Fruit fly (Drosophila melanogaster) whole organism, embryonic: ENCODE measurements around the gene CG32298.

Experiments
- Bgb ChIP-seq: fragments of 200-800 bp; sonication (Bioruptor generic); IDR thresholded peaks from 2 replicates; pipeline ENCODE4 v1.3.6; 2022; ENCODE audit warnings: missing biosample characterization, missing genetic modification characterization; ENCODE audit not compliant: partially characterized antibody
- CG10147 ChIP-seq: fragments of 200-800 bp; sonication (Bioruptor generic); optimal IDR thresholded peaks from 2 replicates; lab custom pipeline; 2019; ENCODE audit warnings: missing biosample characterization, mild to moderate bottlenecking, missing genetic modification characterization, moderate library complexity
- CG1233 ChIP-seq: fragments of 200-800 bp; sonication (Bioruptor generic); optimal IDR thresholded peaks from 4 replicates; lab custom pipeline; 2018; ENCODE audit warnings: missing biosample characterization, mild to moderate bottlenecking, missing genetic modification characterization
- CG14050 ChIP-seq: fragments of 200-800 bp; sonication (Bioruptor generic); IDR thresholded peaks from 3 replicates; pipeline ENCODE4 v1.3.6; 2022; ENCODE audit warnings: missing biosample characterization, missing genetic modification characterization
- CG16863 ChIP-seq: fragments of 200-800 bp; sonication (Bioruptor generic); optimal IDR thresholded peaks from 3 replicates; lab custom pipeline; 2016; ENCODE audit warnings: missing biosample characterization, missing genetic modification characterization
- CG17385 ChIP-seq: fragments of 200-800 bp; sonication (Bioruptor generic); optimal IDR thresholded peaks from 3 replicates; lab custom pipeline; 2018; ENCODE audit warnings: missing biosample characterization, mild to moderate bottlenecking, missing genetic modification characterization
- CG17829 ChIP-seq: fragments of 200-800 bp; optimal IDR thresholded peaks from 2 replicates; lab custom pipeline; 2019; ENCODE audit warnings: missing biosample characterization, mild to moderate bottlenecking, missing genetic modification characterization, moderate library complexity
- CG18011 ChIP-seq: fragments of 200-800 bp; sonication (Bioruptor generic); optimal IDR thresholded peaks from 2 replicates; lab custom pipeline; 2017; ENCODE audit warnings: missing biosample characterization, missing genetic modification characterization, mild to moderate bottlenecking, moderate library complexity, missing genotype
- CG18599 ChIP-seq: fragments of 200-800 bp; sonication (Bioruptor generic); optimal IDR thresholded peaks from 3 replicates; lab custom pipeline; 2017; ENCODE audit warnings: missing biosample characterization, missing genetic modification characterization, mild to moderate bottlenecking, moderate library complexity, missing genetic modification reagents
- CG18619 ChIP-seq: fragments of 200-800 bp; sonication (Bioruptor generic); optimal IDR thresholded peaks from 3 replicates; lab custom pipeline; 2017; ENCODE audit warnings: missing biosample characterization, mild to moderate bottlenecking, missing genetic modification characterization
- CG2120 ChIP-seq: fragments of 200-800 bp; sonication (Bioruptor generic); optimal IDR thresholded peaks from 3 replicates; lab custom pipeline; 2016; ENCODE audit warnings: missing biosample characterization, missing genetic modification characterization
- CG3163 ChIP-seq: fragments of 200-800 bp; sonication (Bioruptor generic); optimal IDR thresholded peaks from 3 replicates; lab custom pipeline; 2016; ENCODE audit warnings: missing biosample characterization, missing genetic modification characterization
- CG34422 ChIP-seq: fragments of 200-800 bp; sonication (Bioruptor generic); IDR thresholded peaks from 3 replicates; pipeline ENCODE4 v1.3.6; 2022; ENCODE audit warnings: missing biosample characterization, missing genetic modification characterization
- CG4282 ChIP-seq: fragments of 200-800 bp; sonication (Bioruptor generic); optimal IDR thresholded peaks from 2 replicates; lab custom pipeline; 2016; ENCODE audit warnings: missing biosample characterization, missing genetic modification characterization
- CG4424 ChIP-seq: fragments of 200-800 bp; sonication (Bioruptor generic); optimal IDR thresholded peaks from 3 replicates; lab custom pipeline; 2016; ENCODE audit warnings: missing biosample characterization, missing genetic modification characterization
- CG4617 ChIP-seq: fragments of 200-800 bp; sonication (Bioruptor generic); optimal IDR thresholded peaks from 3 replicates; lab custom pipeline; 2016; ENCODE audit warnings: missing biosample characterization, missing genetic modification characterization, borderline replicate concordance
- CG4730 ChIP-seq: fragments of 200-800 bp; sonication (Bioruptor generic); IDR thresholded peaks from 2 replicates; pipeline ENCODE4 v1.3.6; 2022; ENCODE audit warnings: missing biosample characterization, missing genetic modification characterization
- CG6689 ChIP-seq: fragments of 200-800 bp; sonication (Bioruptor generic); IDR thresholded peaks from 2 replicates; pipeline ENCODE4 v1.3.6; 2022; ENCODE audit warnings: missing biosample characterization, missing genetic modification characterization
- CG7987 ChIP-seq: fragments of 200-800 bp; sonication (Bioruptor generic); optimal IDR thresholded peaks from 2 replicates; lab custom pipeline; 2018; ENCODE audit warnings: missing biosample characterization, mild to moderate bottlenecking, missing genetic modification characterization, moderate library complexity
- CG8089 ChIP-seq: fragments of 200-800 bp; sonication (Bioruptor generic); optimal IDR thresholded peaks from 3 replicates; lab custom pipeline; 2016; ENCODE audit warnings: missing biosample characterization, missing genetic modification characterization
- CG8281 ChIP-seq: fragments of 200-800 bp; sonication (Bioruptor generic); optimal IDR thresholded peaks from 2 replicates; lab custom pipeline; 2018; ENCODE audit warnings: missing biosample characterization, mild to moderate bottlenecking, missing genetic modification characterization, moderate library complexity
- D ChIP-seq, 2 experiments: fragments of 200-800 bp in 1 of 2; fragments of >200 bp in 1 of 2; sonication (Bioruptor generic) in 1 of 2; optimal IDR thresholded peaks; 2 replicates in 1 of 2; 3 replicates in 1 of 2; lab custom pipeline; 2017; ENCODE audit warnings: mild to moderate bottlenecking in 1 of 2, missing biosample characterization in 1 of 2, missing genetic modification characterization in 1 of 2, missing genetic modification reagents in 1 of 2
- Fer1 ChIP-seq: fragments of 200-800 bp; sonication (Bioruptor generic); optimal IDR thresholded peaks from 2 replicates; lab custom pipeline; 2017; ENCODE audit warnings: missing biosample characterization, mild to moderate bottlenecking, missing genetic modification characterization
- Lhr ChIP-seq: fragments of 200-800 bp; sonication (Bioruptor generic); optimal IDR thresholded peaks from 3 replicates; lab custom pipeline; 2017; ENCODE audit warnings: mild to moderate bottlenecking, missing biosample characterization, missing genetic modification reagents, missing genetic modification characterization
- Med ChIP-seq: fragments of 200-800 bp; sonication (Bioruptor generic); peaks from one replicate; lab custom pipeline; 2016; ENCODE audit warnings: missing biosample characterization, missing genetic modification characterization, mild to moderate bottlenecking, inconsistent platforms, moderate library complexity
- Neu2 ChIP-seq: fragments of 200-800 bp; sonication (Bioruptor generic); optimal IDR thresholded peaks from 3 replicates; lab custom pipeline; 2016; ENCODE audit warnings: missing biosample characterization, missing genetic modification characterization, borderline replicate concordance
- Opbp ChIP-seq: fragments of 200-800 bp; sonication (Bioruptor generic); IDR thresholded peaks from 3 replicates; pipeline ENCODE4 v1.3.6; 2022; ENCODE audit warnings: missing biosample characterization, missing genetic modification characterization; ENCODE audit not compliant: partially characterized antibody
- Sry-δ ChIP-seq: fragments of 200-800 bp; sonication (Bioruptor generic); optimal IDR thresholded peaks from 2 replicates; lab custom pipeline; 2016; ENCODE audit warnings: missing biosample characterization, missing genetic modification characterization
- Usf ChIP-seq: fragments of 200-800 bp; sonication (Bioruptor generic); optimal IDR thresholded peaks from 2 replicates; lab custom pipeline; 2017; ENCODE audit warnings: missing genotype, missing biosample characterization, missing genetic modification characterization
- Xbp1 ChIP-seq: fragments of 200-800 bp; sonication (Bioruptor generic); optimal IDR thresholded peaks from 3 replicates; lab custom pipeline; 2016; ENCODE audit warnings: missing biosample characterization, mild to moderate bottlenecking, missing genetic modification characterization
- ab ChIP-seq: fragments of 200-800 bp; sonication (Bioruptor generic); optimal IDR thresholded peaks from 2 replicates; lab custom pipeline; 2016; ENCODE audit warnings: missing biosample characterization, missing genetic modification characterization
- amos ChIP-seq: fragments of 200-800 bp; sonication (Bioruptor generic); IDR thresholded peaks from 2 replicates; pipeline ENCODE4 v1.3.6; 2022; ENCODE audit warnings: missing biosample characterization, missing genetic modification characterization; ENCODE audit not compliant: partially characterized antibody
- ato ChIP-seq: fragments of 200-800 bp; sonication (Bioruptor generic); IDR thresholded peaks from 2 replicates; pipeline ENCODE4 v1.3.6; 2022; ENCODE audit warnings: missing biosample characterization, missing genetic modification characterization; ENCODE audit not compliant: partially characterized antibody
- crol ChIP-seq: fragments of 200-800 bp; sonication (Bioruptor generic); IDR thresholded peaks from 2 replicates; pipeline ENCODE4 v1.3.6; 2022; ENCODE audit warnings: missing biosample characterization, missing genetic modification characterization
- emc ChIP-seq: fragments of 200-800 bp; sonication (Bioruptor generic); optimal IDR thresholded peaks from 2 replicates; lab custom pipeline; 2016; ENCODE audit warnings: missing biosample characterization, missing genetic modification characterization
- ewg ChIP-seq: fragments of 200-800 bp; sonication (Bioruptor generic); optimal IDR thresholded peaks from 3 replicates; lab custom pipeline; 2017; ENCODE audit warnings: mild to moderate bottlenecking, missing biosample characterization, missing genetic modification reagents, missing genetic modification characterization
- gcm ChIP-seq: fragments of 200-800 bp; sonication (Bioruptor generic); optimal IDR thresholded peaks from 2 replicates; lab custom pipeline; 2019; ENCODE audit warnings: missing biosample characterization, mild to moderate bottlenecking, missing genetic modification characterization, moderate library complexity
- hkb ChIP-seq, 2 experiments: fragments of 200-800 bp in 1 of 2; fragments of >200 bp in 1 of 2; sonication (Bioruptor generic) in 1 of 2; IDR thresholded peaks in 1 of 2; optimal IDR thresholded peaks in 1 of 2; 2 replicates each; pipeline versions ENCODE4 v1.3.6 to Lab custom; 2017 to 2022; ENCODE audit warnings: missing biosample characterization in 1 of 2, missing genetic modification characterization in 1 of 2
- jing ChIP-seq: fragments of 200-800 bp; sonication (Bioruptor generic); optimal IDR thresholded peaks from 2 replicates; lab custom pipeline; 2018; ENCODE audit warnings: missing biosample characterization, mild to moderate bottlenecking, missing genetic modification characterization
- kah ChIP-seq: fragments of 200-800 bp; sonication (Bioruptor generic); optimal IDR thresholded peaks from 2 replicates; lab custom pipeline; 2018; ENCODE audit warnings: missing biosample characterization, mild to moderate bottlenecking, missing genetic modification characterization
- nom ChIP-seq: fragments of 200-800 bp; sonication (Bioruptor generic); optimal IDR thresholded peaks from 2 replicates; lab custom pipeline; 2017; ENCODE audit warnings: missing biosample characterization, missing genetic modification characterization, mild to moderate bottlenecking, moderate library complexity, missing genetic modification reagents
- pita ChIP-seq: fragments of 200-800 bp; sonication (Bioruptor generic); optimal IDR thresholded peaks from 2 replicates; lab custom pipeline; 2017; ENCODE audit warnings: missing biosample characterization, mild to moderate bottlenecking, missing genetic modification characterization
- prd ChIP-seq, 3 experiments: fragments of >200 bp in 2 of 3; fragments of 200-800 bp in 1 of 3; sonication (Bioruptor generic) in 1 of 3; optimal IDR thresholded peaks in 2 of 3; IDR thresholded peaks in 1 of 3; 2 replicates in 2 of 3; 3 replicates in 1 of 3; pipeline versions ENCODE4 v1.3.6 to Lab custom; 2017 to 2022; ENCODE audit warnings: missing biosample characterization in 1 of 3, missing genetic modification characterization in 1 of 3
- tll ChIP-seq, 2 experiments: fragments of 200-800 bp in 1 of 2; fragments of >200 bp in 1 of 2; sonication (Bioruptor generic) in 1 of 2; optimal IDR thresholded peaks; 2 replicates each; lab custom pipeline; 2017 to 2019; ENCODE audit warnings: missing biosample characterization in 2 of 2, missing genetic modification characterization in 2 of 2, mild to moderate bottlenecking in 1 of 2, moderate library complexity in 1 of 2
- trh ChIP-seq: fragments of 200-800 bp; sonication (Bioruptor generic); optimal IDR thresholded peaks from 2 replicates; lab custom pipeline; 2016; ENCODE audit warnings: missing biosample characterization, missing genetic modification characterization
- unpg ChIP-seq: fragments of 200-800 bp; sonication (Bioruptor generic); optimal IDR thresholded peaks from 3 replicates; lab custom pipeline; 2018; ENCODE audit warnings: missing biosample characterization, mild to moderate bottlenecking, missing genetic modification characterization, moderate library complexity
- zen2 ChIP-seq: fragments of 200-800 bp; sonication (Bioruptor generic); IDR thresholded peaks from 3 replicates; pipeline ENCODE4 v1.3.6; 2022; ENCODE audit warnings: missing biosample characterization, missing genetic modification characterization; ENCODE audit not compliant: partially characterized antibody

Gene CG32298

DNA sequence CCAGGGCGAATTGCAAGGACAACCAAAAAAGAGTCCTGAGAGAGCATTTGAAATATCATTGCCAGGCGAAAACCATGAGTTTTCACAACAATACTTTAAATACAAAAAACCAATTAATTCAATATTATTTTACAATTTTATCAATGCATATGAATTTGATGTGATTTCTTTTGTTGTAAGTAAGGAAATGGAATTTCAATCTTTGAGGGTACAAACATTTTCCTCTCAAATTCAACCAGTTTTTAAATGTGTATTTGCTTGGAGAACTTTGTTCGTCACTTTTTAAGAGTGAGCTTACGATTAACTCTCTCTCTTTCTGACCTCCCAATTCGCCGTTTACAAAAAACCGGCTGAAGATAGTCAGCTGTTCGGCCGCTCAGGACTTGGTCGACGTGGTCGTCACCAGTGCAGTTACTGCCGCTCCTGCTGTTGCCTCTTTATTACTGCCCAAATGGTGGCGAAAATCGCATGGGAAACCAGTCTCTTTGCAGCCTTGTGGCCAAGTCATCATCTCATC is 20.8 kb upstream of the CG32298 start (continued):
- peak; percentile 16; the same call in 1 of the 2 replicates for TF ChIP-seq CG6689 (GFP tag; lab: Robert Waterston, UW)
- TF ChIP-seq ab (GFP tag; lab: Kevin White, UChicago), result no peak
- TF ChIP-seq unpg (GFP tag; lab: Kevin White, UChicago), result peak; percentile 22
- no peak for TF ChIP-seq tll (GFP tag; optimal IDR thresholded peaks at IDR 0.05; lab: Kevin White, UChicago)
- no peak for TF ChIP-seq gcm (GFP tag; lab: Kevin White, UChicago)
- TF ChIP-seq hkb (optimal IDR thresholded peaks at IDR 0.05; lab: Kevin White, UChicago), result no peak
- TF ChIP-seq hkb (GFP tag; IDR thresholded peaks at IDR 0.05; lab: Robert Waterston, UW), result peak; percentile 48; the same call in 1 of the 2 replicates
- no peak for TF ChIP-seq amos (GFP tag; lab: Robert Waterston, UW)
- no peak for TF ChIP-seq CG7987 (GFP tag; lab: Kevin White, UChicago)
- no peak for TF ChIP-seq CG4617 (GFP tag; lab: Kevin White, UChicago)
- TF ChIP-seq ewg (GFP tag; lab: Kevin White, UChicago), result no peak
- peak; percentile 6 for TF ChIP-seq CG4424 (GFP tag; lab: Kevin White, UChicago)
- peak; percentile 34 for TF ChIP-seq nom (GFP tag; lab: Kevin White, UChicago)
- TF ChIP-seq CG34422, result no peak
- TF ChIP-seq Bgb, result no peak
- TF ChIP-seq Lhr (GFP tag; lab: Kevin White, UChicago), result no peak
- TF ChIP-seq crol, result no peak
- no peak for TF ChIP-seq jing (GFP tag; lab: Kevin White, UChicago)
- TF ChIP-seq CG18619 (GFP tag; lab: Kevin White, UChicago), result peak; percentile 25
- peak; percentile 45 for TF ChIP-seq CG17385 (GFP tag; lab: Kevin White, UChicago)
- TF ChIP-seq prd (optimal IDR thresholded peaks at IDR 0.05; lab: Kevin White, UChicago), result no peak
- no peak for TF ChIP-seq prd (GFP tag; IDR thresholded peaks at IDR 0.05; lab: Robert Waterston, UW)
- no peak for TF ChIP-seq CG4730 (GFP tag; lab: Robert Waterston, UW)
- no peak for TF ChIP-seq CG8281
- peak; percentile 70 for TF ChIP-seq CG2120 (GFP tag; lab: Kevin White, UChicago)
- TF ChIP-seq emc (GFP tag; lab: Kevin White, UChicago), result no peak
- TF ChIP-seq CG18011 (GFP tag; lab: Kevin White, UChicago), result no peak
- no peak for TF ChIP-seq CG1233 (GFP tag; lab: Kevin White, UChicago)
- TF ChIP-seq Med (GFP tag; lab: Kevin White, UChicago), result peak; percentile 66
- no peak for TF ChIP-seq zen2 (GFP tag; lab: Robert Waterston, UW)
- peak; percentile 77 for TF ChIP-seq Fer1 (GFP tag; lab: Kevin White, UChicago)
- TF ChIP-seq Neu2 (GFP tag; lab: Kevin White, UChicago), result no peak
- peak; percentile 65 for TF ChIP-seq CG10147 (GFP tag; lab: Kevin White, UChicago)
- TF ChIP-seq CG18599 (GFP tag; lab: Kevin White, UChicago), result peak; percentile 90
- 0 out of 3 replicates have a peak, but pooled peaks have one; percentile 38 for TF ChIP-seq CG14050 (GFP tag; lab: Robert Waterston, UW)
- no peak for TF ChIP-seq CG16863 (GFP tag; lab: Kevin White, UChicago)
- peak; percentile 53 for TF ChIP-seq CG3163 (GFP tag; lab: Kevin White, UChicago)
- TF ChIP-seq kah (GFP tag; lab: Kevin White, UChicago), result no peak
- TF ChIP-seq trh (GFP tag; lab: Kevin White, UChicago), result no peak
- TF ChIP-seq pita (GFP tag; lab: Kevin White, UChicago), result no peak
- peak; percentile 1 for TF ChIP-seq Xbp1 (GFP tag; lab: Kevin White, UChicago)
- TF ChIP-seq D (optimal IDR thresholded peaks at IDR 0.05; lab: Kevin White, UChicago), result no peak
- TF ChIP-seq D (GFP tag; optimal IDR thresholded peaks at IDR 0.05; lab: Kevin White, UChicago), result no peak
- TF ChIP-seq CG17829, result no peak
- no peak for TF ChIP-seq Opbp (GFP tag; lab: Robert Waterston, UW)
- no peak for TF ChIP-seq Sry-δ (GFP tag; lab: Kevin White, UChicago)
- TF ChIP-seq CG4282 (GFP tag; lab: Kevin White, UChicago), result no peak
- no peak for TF ChIP-seq ato (GFP tag; lab: Robert Waterston, UW)
- no peak for TF ChIP-seq Usf (GFP tag; lab: Kevin White, UChicago)
- no peak for TF ChIP-seq CG8089 (GFP tag; lab: Kevin White, UChicago)
